Worm (Caenorhabditis elegans) whole organism, mixed stage, embryonic: Measurements from ENCODE around the gene irg-5.

ENCODE experiments used
- ces-1 ChIP-seq: fragments of 150-350 bp; optimal IDR thresholded peaks from 2 replicates; lab custom pipeline; 2014; ENCODE audit warnings: missing biosample characterization, missing genetic modification reagents, missing genetic modification characterization
- unc-62 ChIP-seq: fragments of 150-350 bp; optimal IDR thresholded peaks from 2 replicates; lab custom pipeline; 2014; ENCODE audit warnings: missing biosample characterization, missing genetic modification reagents, missing genetic modification characterization

DNA sequence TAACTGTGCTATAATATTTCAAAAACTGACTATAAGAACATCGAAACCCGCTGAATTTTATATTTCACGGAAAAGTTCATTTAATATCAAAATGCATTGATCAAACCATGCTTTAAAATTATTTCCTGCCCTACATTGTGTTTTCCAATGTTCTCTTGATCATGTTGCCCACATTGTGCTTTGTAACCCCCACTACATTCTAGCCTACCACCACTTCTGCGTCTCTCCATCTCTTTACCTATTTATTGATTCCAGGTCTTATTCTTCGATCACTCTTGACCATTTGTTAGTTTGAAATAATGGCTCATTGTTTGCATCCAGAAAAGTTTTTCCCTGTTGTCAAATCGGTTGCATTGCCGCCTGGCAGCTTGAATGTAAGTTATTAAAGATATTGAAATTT, 43.9 kb upstream of the irg-5 start, which contains the start of gene decr-1.1:
- no peak for TF ChIP-seq unc-62 (GFP tag; lab: Kevin White, UChicago)
- TF ChIP-seq ces-1 (GFP tag; lab: Kevin White, UChicago), result no peak
